Fruit fly (Drosophila melanogaster): Measurements from ENCODE around the gene CG16700.
A peak's percentile ranks its signal among the peaks of the same experiment; 100 is the strongest.

CG16700 gene

DNA sequence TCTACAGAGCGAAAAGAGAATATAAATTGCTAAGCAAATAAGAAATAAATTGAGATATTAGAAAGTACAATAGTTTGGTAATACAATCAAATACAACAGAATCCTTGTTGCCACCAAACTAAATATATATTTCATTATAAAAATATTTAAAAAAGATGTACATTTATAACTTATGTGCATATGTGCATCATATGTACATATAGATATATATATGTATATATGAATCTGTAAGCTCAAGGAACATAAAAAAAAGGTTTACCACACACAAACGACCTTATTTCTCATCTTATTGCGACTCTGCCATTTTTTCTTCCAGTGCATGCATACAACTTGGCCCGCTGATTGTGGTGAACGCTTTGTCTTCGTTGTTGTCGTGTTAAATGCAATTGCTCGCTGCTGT is 21.7 kb downstream of the CG16700 start (continued):
- TF ChIP-seq zf30C (GFP tag; optimal IDR thresholded peaks at IDR 0.05) (peak; percentile 33), CG6175 (GFP tag; IDR thresholded peaks at IDR 0.05) (no peak), CG8388 (GFP tag; optimal IDR thresholded peaks at IDR 0.05) (peak; percentile 18), Dfd (GFP tag; optimal IDR thresholded peaks at IDR 0.05) (no peak), her (GFP tag; optimal IDR thresholded peaks at IDR 0.05) (no peak), CG9817 (tag; optimal IDR thresholded peaks at IDR 0.05) (no peak), Drgx (GFP tag; IDR thresholded peaks at IDR 0.05) (peak; percentile 55), psq (GFP tag; optimal IDR thresholded peaks at IDR 0.05) (no peak), unpg (GFP tag; optimal IDR thresholded peaks at IDR 0.05) (peak; percentile 17), gro (GFP tag; optimal IDR thresholded peaks at IDR 0.05) (no peak), CG15269 (tag; optimal IDR thresholded peaks at IDR 0.05) (peak; percentile 8), dmrt11E (tag; optimal IDR thresholded peaks at IDR 0.05) (peak; percentile 37), CG3847 (GFP tag; IDR thresholded peaks at IDR 0.05) (no peak), CG7839 (tag; optimal IDR thresholded peaks at IDR 0.05) (peak; percentile 48), CG9437 (GFP tag; optimal IDR thresholded peaks at IDR 0.05) (peak; percentile 3)

DNA sequence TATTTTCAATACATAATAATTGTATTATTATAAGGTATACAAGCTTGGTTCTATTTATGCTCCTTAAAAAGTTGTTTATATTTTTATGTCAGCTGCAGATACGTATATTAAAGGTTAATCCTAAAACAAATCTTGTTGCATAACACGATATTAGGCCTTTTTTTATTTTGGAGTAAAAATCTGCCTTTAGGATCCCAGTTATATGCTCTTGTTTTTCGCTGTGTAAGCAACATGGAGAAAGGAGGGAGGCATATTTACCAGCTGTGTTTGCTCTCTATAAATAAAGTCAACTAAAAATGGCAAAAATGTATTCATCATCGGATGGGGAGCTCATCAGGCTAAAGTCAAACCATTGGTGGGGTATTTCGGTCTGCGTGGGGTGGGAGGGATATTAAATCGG is 29.9 kb downstream of the CG16700 start:
- TF ChIP-seq Nf-YC (tag; optimal IDR thresholded peaks at IDR 0.05) (no peak), CG6175 (GFP tag; IDR thresholded peaks at IDR 0.05) (no peak), CG13424 (tag; optimal IDR thresholded peaks at IDR 0.05) (peak; percentile 27), Hr39 (optimal IDR thresholded peaks at IDR 0.05) (no peak), Hey (tag; optimal IDR thresholded peaks at IDR 0.05) (no peak), CG18599 (GFP tag; optimal IDR thresholded peaks at IDR 0.05) (peak; percentile 44), crp (GFP tag; optimal IDR thresholded peaks at IDR 0.05) (no peak), CG2875 (GFP tag; optimal IDR thresholded peaks at IDR 0.05) (no peak), CG10565 (GFP tag; optimal IDR thresholded peaks at IDR 0.05) (no peak), stc (GFP tag; IDR thresholded peaks at IDR 0.05) (0 out of 2 replicates have a peak, but pooled peaks have one; percentile 7), ftz-f1 (GFP tag; optimal IDR thresholded peaks at IDR 0.05) (no peak), CG1024 (GFP tag; IDR thresholded peaks at IDR 0.05) (no peak), sd (tag; optimal IDR thresholded peaks at IDR 0.05) (no peak), CG17385 (GFP tag; optimal IDR thresholded peaks at IDR 0.05) (peak; percentile 25), Xrp1 (GFP tag; IDR thresholded peaks at IDR 0.05) (peak; percentile 32; the same call in 1 of the 2 replicates), CG31441 (GFP tag; IDR thresholded peaks at IDR 0.05) (peak; percentile 36; the same call in 1 of the 2 replicates), schlank (tag; optimal IDR thresholded peaks at IDR 0.05) (no peak), CG8089 (GFP tag; optimal IDR thresholded peaks at IDR 0.05) (no peak), NK7.1 (GFP tag; optimal IDR thresholded peaks at IDR 0.05) (no peak), ATbp (GFP tag; optimal IDR thresholded peaks at IDR 0.05) (peak; percentile 2), Deaf1 (tag; optimal IDR thresholded peaks at IDR 0.05) (no peak), usp (GFP tag; optimal IDR thresholded peaks at IDR 0.05) (no peak), CG2712 (tag; optimal IDR thresholded peaks at IDR 0.05) (peak; percentile 42), Rfx (GFP tag; IDR thresholded peaks at IDR 0.05) (no peak), gcm (GFP tag; optimal IDR thresholded peaks at IDR 0.05) (peak; percentile 37), yki (optimal IDR thresholded peaks at IDR 0.05) (no peak), Abd-B (GFP tag; optimal IDR thresholded peaks at IDR 0.05) (no peak), CG2202 (tag; optimal IDR thresholded peaks at IDR 0.05) (no peak), CG10462 (GFP tag; optimal IDR thresholded peaks at IDR 0.05) (no peak), Dip2 (GFP tag; IDR thresholded peaks at IDR 0.05) (no peak), bigmax (GFP tag; optimal IDR thresholded peaks at IDR 0.05) (no peak), dati (GFP tag; IDR thresholded peaks at IDR 0.05) (no peak), wek (GFP tag; optimal IDR thresholded peaks at IDR 0.05) (no peak), amos (GFP tag; IDR thresholded peaks at IDR 0.05; ENCODE audit: partially characterized antibody) (no peak), CG10147 (GFP tag; optimal IDR thresholded peaks at IDR 0.05) (peak; percentile 18), crol (GFP tag; IDR thresholded peaks at IDR 0.05) (peak; percentile 59; the same call in 1 of the 2 replicates), CG16815 (GFP tag; optimal IDR thresholded peaks at IDR 0.05) (no peak)
